Worm (Caenorhabditis elegans): ENCODE measurements around the gene F45E1.4.

F45E1.4 gene

ce11 chrX:8019665-8020064 lies 33.9 kb downstream of the F45E1.4 start (continued):
- TF ChIP-seq fos-1 (tag; optimal IDR thresholded peaks at IDR 0.05) = peak; percentile 81
- TF ChIP-seq lin-13 (GFP tag; optimal IDR thresholded peaks at IDR 0.05) = peak; percentile 43
- peak; percentile 93 for TF ChIP-seq nhr-129 (tag; optimal IDR thresholded peaks at IDR 0.05)
- TF ChIP-seq mbf-1 (tag; optimal IDR thresholded peaks at IDR 0.05) = no peak
- TF ChIP-seq snpc-4 (tag; optimal IDR thresholded peaks at IDR 0.05) = peak; percentile 56
- peak; percentile 70 for TF ChIP-seq sma-3 (GFP tag; optimal IDR thresholded peaks at IDR 0.05)
- TF ChIP-seq nhr-6 (tag; optimal IDR thresholded peaks at IDR 0.05) = peak; percentile 41
- TF ChIP-seq nhr-77 (tag; optimal IDR thresholded peaks at IDR 0.05) = no peak
- TF ChIP-seq elt-3 (tag; optimal IDR thresholded peaks at IDR 0.05) = no peak
- TF ChIP-seq egl-27 (tag; optimal IDR thresholded peaks at IDR 0.05) = peak; percentile 72
- no peak for TF ChIP-seq nhr-237 (tag; optimal IDR thresholded peaks at IDR 0.05)
- no peak for TF ChIP-seq ceh-82 (tag; optimal IDR thresholded peaks at IDR 0.05)
- TF ChIP-seq zag-1 (tag; optimal IDR thresholded peaks at IDR 0.05) = peak; percentile 62
- peak; percentile 87 for TF ChIP-seq nhr-25 (tag; optimal IDR thresholded peaks at IDR 0.05)
- peak; percentile 68 for TF ChIP-seq lin-11 (tag; optimal IDR thresholded peaks at IDR 0.05)
- TF ChIP-seq nhr-11 (tag; optimal IDR thresholded peaks at IDR 0.05) = no peak

DNA sequence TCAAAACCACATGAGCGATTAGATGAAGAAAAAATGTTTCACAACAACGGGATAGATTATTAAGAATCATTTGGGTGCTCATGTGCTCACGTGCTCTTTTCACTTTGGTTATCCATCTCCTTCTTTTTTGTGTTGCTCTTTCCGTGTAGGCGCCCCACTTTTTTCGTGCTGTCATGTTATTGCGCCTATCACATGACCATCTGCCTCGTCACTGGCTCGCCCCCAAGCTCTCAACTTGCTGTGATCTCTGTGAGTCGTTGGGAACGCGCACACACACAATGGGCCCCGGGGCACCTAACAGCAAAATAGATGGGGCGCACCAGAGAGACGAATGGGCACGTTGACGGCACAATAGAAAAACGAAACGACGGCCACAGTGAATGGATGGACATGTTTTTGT lies 35.8 kb downstream of the F45E1.4 start:
- TF ChIP-seq nhr-237 (tag; optimal IDR thresholded peaks at IDR 0.05) (no peak), sma-3 (GFP tag; optimal IDR thresholded peaks at IDR 0.05) (peak; percentile 36), mab-5 (tag; optimal IDR thresholded peaks at IDR 0.05) (peak; percentile 77), ceh-82 (tag; optimal IDR thresholded peaks at IDR 0.05) (peak; percentile 37), nhr-23 (tag; optimal IDR thresholded peaks at IDR 0.05) (no peak), F13H6.1 (tag; optimal IDR thresholded peaks at IDR 0.05) (peak; percentile 90), unc-55 (GFP tag; optimal IDR thresholded peaks at IDR 0.05) (peak; percentile 31), ztf-4 (tag; optimal IDR thresholded peaks at IDR 0.05) (peak; percentile 86), crh-2 (tag; optimal IDR thresholded peaks at IDR 0.05) (peak; percentile 87), C34F6.9 (tag; optimal IDR thresholded peaks at IDR 0.05) (peak; percentile 89), lsy-2 (tag; optimal IDR thresholded peaks at IDR 0.05) (peak; percentile 34 to 89), nhr-12 (tag; optimal IDR thresholded peaks at IDR 0.05) (no peak), zag-1 (tag; optimal IDR thresholded peaks at IDR 0.05) (peak; percentile 3), nhr-6 (tag; optimal IDR thresholded peaks at IDR 0.05) (peak; percentile 88), mdl-1 (tag; optimal IDR thresholded peaks at IDR 0.05) (peak; percentile 10 to 83), gmeb-1 (tag; optimal IDR thresholded peaks at IDR 0.05) (no peak), sma-9 (GFP tag; optimal IDR thresholded peaks at IDR 0.05) (peak; percentile 81), sma-9 (tag; optimal IDR thresholded peaks at IDR 0.05) (no peak), unc-39 (tag; optimal IDR thresholded peaks at IDR 0.05) (no peak), alr-1 (tag; optimal IDR thresholded peaks at IDR 0.05) (no peak), nhr-21 (tag; optimal IDR thresholded peaks at IDR 0.05) (peak; percentile 72), unc-62 (GFP tag; optimal IDR thresholded peaks at IDR 0.05) (peak; percentile 29), lin-11 (tag; optimal IDR thresholded peaks at IDR 0.05) (peak; percentile 83), Y55F3AM.14 (GFP tag; optimal IDR thresholded peaks at IDR 0.05) (peak; percentile 98), nhr-129 (tag; optimal IDR thresholded peaks at IDR 0.05) (peak; percentile 93), lin-13 (GFP tag; optimal IDR thresholded peaks at IDR 0.05) (peak; percentile 73), fos-1 (tag; optimal IDR thresholded peaks at IDR 0.05) (no peak), egl-27 (tag; optimal IDR thresholded peaks at IDR 0.05) (peak; percentile 46), sem-4 (tag; optimal IDR thresholded peaks at IDR 0.05) (peak; percentile 69), ama-1 (optimal IDR thresholded peaks at IDR 0.05) (peak; percentile 2)

ce11 chrX:8022728-8023127 lies 36.9 kb downstream of the F45E1.4 start:
- TF ChIP-seq mdl-1 (tag; optimal IDR thresholded peaks at IDR 0.05) (peak in 1 of 2 experiments; percentile 42), nhr-129 (tag; optimal IDR thresholded peaks at IDR 0.05) (peak; percentile 61), crh-2 (tag; optimal IDR thresholded peaks at IDR 0.05) (peak; percentile 56), fos-1 (tag; optimal IDR thresholded peaks at IDR 0.05) (peak; percentile 30), sma-9 (GFP tag; optimal IDR thresholded peaks at IDR 0.05) (peak; percentile 53), sma-9 (tag; optimal IDR thresholded peaks at IDR 0.05) (no peak), ztf-11 (tag; optimal IDR thresholded peaks at IDR 0.05) (no peak), gmeb-1 (tag; optimal IDR thresholded peaks at IDR 0.05) (peak; percentile 2), mab-5 (tag; optimal IDR thresholded peaks at IDR 0.05) (no peak)

DNA sequence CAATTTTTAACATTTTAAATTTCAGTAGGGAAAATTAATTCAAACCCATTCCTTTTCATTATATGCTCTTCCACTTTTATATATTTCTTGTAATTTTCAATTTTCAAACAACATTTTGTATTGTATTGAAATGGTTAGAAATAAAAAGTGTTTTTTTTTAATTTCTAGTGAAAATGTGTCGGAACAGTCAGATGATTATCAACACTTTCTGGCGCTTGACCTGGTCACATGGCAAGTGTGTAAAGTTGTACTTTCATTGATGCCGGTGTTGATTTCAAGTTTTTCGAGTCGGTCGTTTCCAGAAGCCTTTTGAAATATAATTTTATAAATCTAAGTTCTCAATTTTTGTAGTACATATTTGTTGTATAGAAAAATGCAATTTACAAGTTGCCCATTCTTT lies 40.9 kb downstream of the F45E1.4 start:
- TF ChIP-seq mdl-1 (tag; optimal IDR thresholded peaks at IDR 0.05) = no peak
- peak; percentile 36 for TF ChIP-seq crh-2 (tag; optimal IDR thresholded peaks at IDR 0.05)
- TF ChIP-seq ztf-4 (tag; optimal IDR thresholded peaks at IDR 0.05) = no peak
- no peak for TF ChIP-seq snpc-4 (tag; optimal IDR thresholded peaks at IDR 0.05)
- no peak for TF ChIP-seq peb-1 (tag; optimal IDR thresholded peaks at IDR 0.05)
- peak; percentile 33 for TF ChIP-seq nhr-129 (tag; optimal IDR thresholded peaks at IDR 0.05)
- TF ChIP-seq blmp-1 (tag; optimal IDR thresholded peaks at IDR 0.05; ENCODE audit: insufficient read depth) = peak; percentile 20
- no peak for TF ChIP-seq nhr-21 (tag; optimal IDR thresholded peaks at IDR 0.05)
- TF ChIP-seq skn-1 (tag; optimal IDR thresholded peaks at IDR 0.05) = no peak
- TF ChIP-seq sma-9 (GFP tag; optimal IDR thresholded peaks at IDR 0.05) = peak; percentile 52
- no peak for TF ChIP-seq sma-9 (tag; optimal IDR thresholded peaks at IDR 0.05)
- TF ChIP-seq nhr-11 (tag; optimal IDR thresholded peaks at IDR 0.05) = no peak
- no peak for TF ChIP-seq aly-2 (tag; optimal IDR thresholded peaks at IDR 0.05)
- TF ChIP-seq mab-5 (tag; optimal IDR thresholded peaks at IDR 0.05) = no peak
- TF ChIP-seq ama-1 (optimal IDR thresholded peaks at IDR 0.05) = peak; percentile 9
- peak in 1 of 2 experiments; percentile 63 for TF ChIP-seq lsy-2 (tag; optimal IDR thresholded peaks at IDR 0.05)
- peak; percentile 25 for TF ChIP-seq sma-3 (GFP tag; optimal IDR thresholded peaks at IDR 0.05)
- peak; percentile 31 for TF ChIP-seq nhr-25 (tag; optimal IDR thresholded peaks at IDR 0.05)
- TF ChIP-seq lin-11 (tag; optimal IDR thresholded peaks at IDR 0.05) = no peak
- no peak for TF ChIP-seq egl-27 (tag; optimal IDR thresholded peaks at IDR 0.05)
- no peak for TF ChIP-seq lin-39 (tag; optimal IDR thresholded peaks at IDR 0.05)
